Worm (Caenorhabditis elegans) whole organism, L2 larva: ENCODE data around the gene srbc-34.

Source experiments
- ZK546.5 ChIP-seq: sonication (generic microtip); optimal IDR thresholded peaks from 2 replicates; lab custom pipeline; 2017; ENCODE audit warnings: missing biosample characterization, missing genetic modification characterization
- ama-1 ChIP-seq: fragments of 150-350 bp; optimal IDR thresholded peaks from 2 replicates; lab custom pipeline; 2018; ENCODE audit warnings: inconsistent platforms
- blmp-1 ChIP-seq: sonication (generic microtip); optimal IDR thresholded peaks from 2 replicates; lab custom pipeline; 2017; ENCODE audit warnings: missing genetic modification characterization, mild to moderate bottlenecking, missing compliant biosample characterization, antibody characterized with exemption, moderate library complexity; ENCODE audit not compliant: insufficient read depth
- lsy-2 ChIP-seq, 2 experiments: fragments of 150-350 bp in 1 of 2; sonication (generic microtip) in 1 of 2; optimal IDR thresholded peaks; 2 replicates each; lab custom pipeline; 2014 to 2017; ENCODE audit warnings: missing biosample characterization in 2 of 2, missing genetic modification characterization in 2 of 2
- mdl-1 ChIP-seq, 2 experiments: fragments of 150-350 bp in 1 of 2; sonication (generic microtip) in 1 of 2; optimal IDR thresholded peaks; 2 replicates each; lab custom pipeline; 2017; ENCODE audit warnings: missing biosample characterization in 2 of 2, missing genetic modification characterization in 2 of 2
- nhr-12 ChIP-seq: fragments of 150-350 bp; optimal IDR thresholded peaks from 2 replicates; lab custom pipeline; 2014; ENCODE audit warnings: missing biosample characterization, missing genetic modification characterization
- nhr-25 ChIP-seq: fragments of 150-350 bp; sonication (generic microtip); optimal IDR thresholded peaks from 3 replicates; lab custom pipeline; 2014; ENCODE audit warnings: missing biosample characterization, missing genetic modification characterization
- nhr-6 ChIP-seq: fragments of 150-350 bp; optimal IDR thresholded peaks from 2 replicates; lab custom pipeline; 2014; ENCODE audit warnings: missing biosample characterization, missing genetic modification characterization
- unc-62 ChIP-seq: fragments of 150-350 bp; optimal IDR thresholded peaks from 2 replicates; lab custom pipeline; 2014; ENCODE audit warnings: missing biosample characterization, missing genetic modification reagents, missing genetic modification characterization

- TF ChIP-seq mdl-1 (tag; optimal IDR thresholded peaks at IDR 0.05; lab: Kevin White, UChicago) (no peak), blmp-1 (tag; lab: Kevin White, UChicago) (no peak), nhr-25 (tag; lab: Kevin White, UChicago) (no peak), ZK546.5 (tag; lab: Kevin White, UChicago) (no peak), ama-1 (lab: Kevin White, UChicago) (no peak), nhr-6 (no peak), unc-62 (no peak), lsy-2 (tag; optimal IDR thresholded peaks at IDR 0.05; lab: Kevin White, UChicago) (no peak), nhr-12 (tag; lab: Kevin White, UChicago) (no peak)
Measured at ce11 chrV:20198954-20199353, 7.2 kb upstream of the srbc-34 start, which contains the start of gene fog-2.
